Fruit fly (Drosophila melanogaster) whole organism, adult: ENCODE data around the gene AGO2.

ENCODE experiments used
- CG11617 ChIP-seq: fragments of 200-800 bp; sonication (Bioruptor generic); optimal IDR thresholded peaks from 2 replicates; lab custom pipeline; 2017; ENCODE audit warnings: mild to moderate bottlenecking, missing biosample characterization, missing genetic modification reagents, missing genetic modification characterization
- Crg-1 ChIP-seq: fragments of 200-800 bp; sonication (Bioruptor generic); optimal IDR thresholded peaks from 2 replicates; lab custom pipeline; 2016; ENCODE audit warnings: missing biosample characterization, missing genetic modification characterization
- Hr96 ChIP-seq: fragments of 200-800 bp; sonication (Bioruptor generic); optimal IDR thresholded peaks from 2 replicates; lab custom pipeline; 2016; ENCODE audit warnings: missing biosample characterization, missing genetic modification characterization
- cnc ChIP-seq, 2 experiments: fragments of >200 bp; optimal IDR thresholded peaks; 2 replicates each; lab custom pipeline; 2017
- pad ChIP-seq: fragments of 200-800 bp; sonication (Bioruptor generic); optimal IDR thresholded peaks from 3 replicates; lab custom pipeline; 2017; ENCODE audit warnings: missing biosample characterization, missing genetic modification characterization, mild to moderate bottlenecking, moderate library complexity, missing genetic modification reagents
- toe ChIP-seq: fragments of 200-800 bp; sonication (Bioruptor generic); optimal IDR thresholded peaks from 2 replicates; lab custom pipeline; 2016; ENCODE audit warnings: missing biosample characterization, missing genetic modification characterization

dm6 chr3L:15541281-15541680, 12.6 kb upstream of the AGO2 start:
- TF ChIP-seq Crg-1 (GFP tag; lab: Kevin White, UChicago) (no peak), pad (GFP tag; lab: Kevin White, UChicago) (no peak), Hr96 (GFP tag; lab: Kevin White, UChicago) (no peak), toe (GFP tag; lab: Kevin White, UChicago) (no peak), cnc (optimal IDR thresholded peaks at IDR 0.05; lab: Kevin White, UChicago) (no peak), CG11617 (GFP tag; lab: Kevin White, UChicago) (no peak)
